Fruit fly (Drosophila melanogaster) whole organism, wandering third instar larva: Measurements from ENCODE around the gene Cow.
A peak's percentile ranks its signal among the peaks of the same experiment; 100 is the strongest.

Source experiments
- Abd-B ChIP-seq: fragments of >200 bp; optimal IDR thresholded peaks from 2 replicates; lab custom pipeline; 2017; ENCODE audit warnings: missing biosample characterization, missing genetic modification characterization
- CG32264 ChIP-seq: fragments of 200-800 bp; sonication (Bioruptor generic); optimal IDR thresholded peaks from 2 replicates; lab custom pipeline; 2016; ENCODE audit warnings: missing biosample characterization, missing genetic modification characterization
- CG9705 ChIP-seq: fragments of 200-800 bp; sonication (Bioruptor generic); optimal IDR thresholded peaks from 2 replicates; lab custom pipeline; 2018; ENCODE audit warnings: missing biosample characterization, mild to moderate bottlenecking, missing genetic modification characterization
- CrebA ChIP-seq: fragments of 200-800 bp; sonication (Bioruptor generic); optimal IDR thresholded peaks from 2 replicates; lab custom pipeline; 2016; ENCODE audit warnings: missing biosample characterization, mild to moderate bottlenecking, missing genetic modification characterization, borderline replicate concordance
- Dfd ChIP-seq: fragments of >200 bp; optimal IDR thresholded peaks from 2 replicates; lab custom pipeline; 2017; ENCODE audit warnings: missing biosample characterization, missing genetic modification characterization
- Dif ChIP-seq: fragments of 200-275, 200-300 bp; sonication (Bioruptor generic); optimal IDR thresholded peaks from 2 replicates; lab custom pipeline; 2018; ENCODE audit warnings: missing biosample characterization, missing genetic modification characterization; ENCODE audit not compliant: partially characterized antibody
- GATAd ChIP-seq: sonication (Bioruptor generic); optimal IDR thresholded peaks from 2 replicates; lab custom pipeline; 2016; ENCODE audit warnings: missing biosample characterization, missing genetic modification characterization
- HLH106 ChIP-seq: fragments of 200-800 bp; optimal IDR thresholded peaks from 3 replicates; lab custom pipeline; 2019; ENCODE audit warnings: missing biosample characterization, mild to moderate bottlenecking, missing genetic modification characterization, moderate library complexity
- Hnf4 ChIP-seq: fragments of 200-800 bp; sonication (Bioruptor generic); optimal IDR thresholded peaks from 2 replicates; lab custom pipeline; 2016; ENCODE audit warnings: missing biosample characterization, mild to moderate bottlenecking, missing genetic modification characterization
- Hr78 ChIP-seq: fragments of >200 bp; optimal IDR thresholded peaks from 2 replicates; lab custom pipeline; 2017; ENCODE audit warnings: missing biosample characterization, missing genetic modification characterization
- Hr83 ChIP-seq: fragments of 200-300 bp; sonication (Bioruptor generic); optimal IDR thresholded peaks from 2 replicates; lab custom pipeline; 2016; ENCODE audit warnings: missing biosample characterization, mild to moderate bottlenecking, missing genetic modification characterization, moderate library complexity; ENCODE audit not compliant: poor library complexity, severe bottlenecking
- Mio ChIP-seq: sonication (Bioruptor generic); optimal IDR thresholded peaks from 2 replicates; lab custom pipeline; 2016; ENCODE audit warnings: missing biosample characterization, missing genetic modification characterization
- Myc ChIP-seq: fragments of >200 bp; optimal IDR thresholded peaks from 2 replicates; lab custom pipeline; 2017
- N ChIP-seq: fragments of >200 bp; optimal IDR thresholded peaks from 2 replicates; lab custom pipeline; 2018; ENCODE audit warnings: missing biosample characterization, missing external identifiers, missing genetic modification characterization
- OdsH ChIP-seq: fragments of 200-800 bp; sonication (Bioruptor generic); optimal IDR thresholded peaks from 2 replicates; lab custom pipeline; 2016; ENCODE audit warnings: missing biosample characterization, mild to moderate bottlenecking, missing genetic modification characterization
- Rel ChIP-seq, 2 experiments: fragments of 200-800 bp; sonication (Bioruptor generic) in 1 of 2; optimal IDR thresholded peaks; 2 replicates in 1 of 2; 3 replicates in 1 of 2; lab custom pipeline; 2016 to 2019; ENCODE audit warnings: mild to moderate bottlenecking in 2 of 2, missing biosample characterization in 2 of 2, missing genetic modification characterization in 2 of 2, moderate library complexity in 1 of 2
- Sp1 ChIP-seq: fragments of 200-800 bp; sonication (Bioruptor generic); optimal IDR thresholded peaks from 3 replicates; lab custom pipeline; 2019; ENCODE audit warnings: missing biosample characterization, mild to moderate bottlenecking, missing genetic modification characterization, moderate library complexity
- br ChIP-seq: fragments of 200-800 bp; sonication (Bioruptor generic); optimal IDR thresholded peaks from 2 replicates; lab custom pipeline; 2016; ENCODE audit warnings: missing biosample characterization, missing genetic modification characterization
- dmrt93B ChIP-seq: fragments of 200-800 bp; sonication (Bioruptor generic); optimal IDR thresholded peaks from 2 replicates; lab custom pipeline; 2018; ENCODE audit warnings: missing biosample characterization, mild to moderate bottlenecking, missing genetic modification characterization
- dsf ChIP-seq: sonication (Bioruptor generic); optimal IDR thresholded peaks from 2 replicates; lab custom pipeline; 2016; ENCODE audit warnings: missing biosample characterization, missing genetic modification characterization, borderline replicate concordance
- ey ChIP-seq: fragments of 200-800 bp; sonication (Bioruptor generic); optimal IDR thresholded peaks from 2 replicates; lab custom pipeline; 2016; ENCODE audit warnings: missing biosample characterization, missing genetic modification characterization
- foxo ChIP-seq, 2 experiments: fragments of 200-800 bp; sonication (Bioruptor generic); optimal IDR thresholded peaks; 2 replicates in 1 of 2; 3 replicates in 1 of 2; lab custom pipeline; 2016 to 2017; ENCODE audit warnings: missing biosample characterization in 2 of 2, missing genetic modification characterization in 2 of 2
- fru ChIP-seq: fragments of 200-800 bp; sonication (Bioruptor generic); optimal IDR thresholded peaks from 3 replicates; lab custom pipeline; 2016; ENCODE audit warnings: missing biosample characterization, mild to moderate bottlenecking, missing genetic modification characterization
- h ChIP-seq: fragments of 200-800 bp; sonication (Bioruptor generic); optimal IDR thresholded peaks from 3 replicates; lab custom pipeline; 2016; ENCODE audit warnings: missing biosample characterization, mild to moderate bottlenecking, missing genetic modification characterization
- jim ChIP-seq: fragments of 175-275, 200-325 bp; sonication (Bioruptor generic); optimal IDR thresholded peaks from 2 replicates; lab custom pipeline; 2016; ENCODE audit warnings: missing biosample characterization, mild to moderate bottlenecking, missing genetic modification characterization
- pan ChIP-seq: fragments of >200 bp; optimal IDR thresholded peaks from 2 replicates; lab custom pipeline; 2017
- rgr ChIP-seq: fragments of 200-800 bp; sonication (Bioruptor generic); optimal IDR thresholded peaks from 3 replicates; lab custom pipeline; 2016; ENCODE audit warnings: missing biosample characterization, mild to moderate bottlenecking, missing genetic modification characterization
- sage ChIP-seq: fragments of 200-800 bp; sonication (Bioruptor generic); optimal IDR thresholded peaks from 2 replicates; lab custom pipeline; 2016; ENCODE audit warnings: missing biosample characterization, mild to moderate bottlenecking, missing genetic modification characterization
- sv ChIP-seq: fragments of 200-800 bp; sonication (Bioruptor generic); optimal IDR thresholded peaks from 3 replicates; lab custom pipeline; 2016; ENCODE audit warnings: missing biosample characterization, missing genetic modification characterization
- tai ChIP-seq: sonication (Bioruptor generic); optimal IDR thresholded peaks from 2 replicates; lab custom pipeline; 2016; ENCODE audit warnings: missing biosample characterization, missing genetic modification characterization
- usp ChIP-seq: fragments of >200 bp; optimal IDR thresholded peaks from 2 replicates; lab custom pipeline; 2017; ENCODE audit warnings: missing biosample characterization, missing genetic modification characterization
- woc ChIP-seq: sonication (Bioruptor generic); optimal IDR thresholded peaks from 2 replicates; lab custom pipeline; 2016; ENCODE audit warnings: missing biosample characterization, mild to moderate bottlenecking, missing genetic modification characterization

Cow gene

dm6 chr3R:23057390-23057789 is 55.1 kb downstream of the Cow start:
- TF ChIP-seq OdsH (no peak), woc (GFP tag; lab: Kevin White, UChicago) (no peak), jim (no peak), Dif (GFP tag; lab: Kevin White, UChicago) (peak; percentile 17)

dm6 chr3R:23056753-23057152 is 55.8 kb downstream of the Cow start:
- TF ChIP-seq Rel (GFP tag; optimal IDR thresholded peaks at IDR 0.05; lab: Kevin White, UChicago): no peak
- TF ChIP-seq Rel (tag; optimal IDR thresholded peaks at IDR 0.05; lab: Kevin White, UChicago): peak; percentile 30
- TF ChIP-seq CrebA: no peak

- TF ChIP-seq jim: no peak
- no peak for TF ChIP-seq Dif (GFP tag; lab: Kevin White, UChicago)
- no peak for TF ChIP-seq Rel (GFP tag; optimal IDR thresholded peaks at IDR 0.05; lab: Kevin White, UChicago)
- TF ChIP-seq Rel (tag; optimal IDR thresholded peaks at IDR 0.05; lab: Kevin White, UChicago): no peak
- no peak for TF ChIP-seq usp (GFP tag; lab: Kevin White, UChicago)
- no peak for TF ChIP-seq CrebA
- no peak for TF ChIP-seq woc (GFP tag; lab: Kevin White, UChicago)
- no peak for TF ChIP-seq Mio
- no peak for TF ChIP-seq Myc (lab: Kevin White, UChicago)
- TF ChIP-seq dsf: no peak
- no peak for TF ChIP-seq CG9705 (GFP tag; lab: Kevin White, UChicago)
- TF ChIP-seq Abd-B (GFP tag; lab: Kevin White, UChicago): no peak
- no peak for TF ChIP-seq Sp1 (GFP tag; lab: Kevin White, UChicago)
- no peak for TF ChIP-seq dmrt93B
- no peak for TF ChIP-seq br
- TF ChIP-seq Hr78 (GFP tag; lab: Kevin White, UChicago): no peak
- TF ChIP-seq CG32264 (GFP tag; lab: Kevin White, UChicago): no peak
- TF ChIP-seq Hnf4 (GFP tag; lab: Kevin White, UChicago): no peak
- no peak for TF ChIP-seq tai (GFP tag; lab: Kevin White, UChicago)
- no peak for TF ChIP-seq ey (GFP tag; lab: Kevin White, UChicago)
Observed at dm6 chr3R:23056113-23056512, 56.4 kb downstream of the Cow start.

- peak; percentile 51 for TF ChIP-seq OdsH
- TF ChIP-seq Rel (GFP tag; optimal IDR thresholded peaks at IDR 0.05; lab: Kevin White, UChicago): no peak
- TF ChIP-seq Rel (tag; optimal IDR thresholded peaks at IDR 0.05; lab: Kevin White, UChicago): no peak
- TF ChIP-seq Hnf4 (GFP tag; lab: Kevin White, UChicago): no peak
- TF ChIP-seq HLH106 (tag; lab: Kevin White, UChicago): peak; percentile 60
- TF ChIP-seq CG9705 (GFP tag; lab: Kevin White, UChicago): peak; percentile 63
- no peak for TF ChIP-seq dsf
- peak; percentile 62 for TF ChIP-seq Hr83
- TF ChIP-seq foxo (GFP tag; optimal IDR thresholded peaks at IDR 0.05; lab: Kevin White, UChicago): peak in 1 of 2 experiments; percentile 39
- TF ChIP-seq h: peak; percentile 55
- peak; percentile 64 for TF ChIP-seq sv (GFP tag; lab: Kevin White, UChicago)
- no peak for TF ChIP-seq pan (lab: Kevin White, UChicago)
- peak; percentile 69 for TF ChIP-seq dmrt93B
- TF ChIP-seq CG32264 (GFP tag; lab: Kevin White, UChicago): peak; percentile 41
- no peak for TF ChIP-seq jim
- TF ChIP-seq CrebA: no peak
- no peak for TF ChIP-seq sage (GFP tag; lab: Kevin White, UChicago)
- peak; percentile 20 for TF ChIP-seq fru
- TF ChIP-seq Sp1 (GFP tag; lab: Kevin White, UChicago): peak; percentile 53
- TF ChIP-seq usp (GFP tag; lab: Kevin White, UChicago): no peak
- peak; percentile 68 for TF ChIP-seq rgr
- no peak for TF ChIP-seq Abd-B (GFP tag; lab: Kevin White, UChicago)
- TF ChIP-seq ey (GFP tag; lab: Kevin White, UChicago): no peak
- no peak for TF ChIP-seq GATAd (GFP tag; lab: Kevin White, UChicago)
- TF ChIP-seq br: peak; percentile 47
Observed at dm6 chr3R:23053936-23054335, 58.6 kb downstream of the Cow start, which contains the start of gene p53. Gene p53, minus strand, starts transcription at chr3R:23054082.

dm6 chr3R:23053135-23053730 is 59.3 kb downstream of the Cow start:
- TF ChIP-seq foxo (GFP tag; optimal IDR thresholded peaks at IDR 0.05; lab: Kevin White, UChicago) (no peak), HLH106 (tag; lab: Kevin White, UChicago) (no peak), Hr83 (no peak), usp (GFP tag; lab: Kevin White, UChicago) (no peak), Mio (no peak), Sp1 (GFP tag; lab: Kevin White, UChicago) (no peak), N (no peak), Abd-B (GFP tag; lab: Kevin White, UChicago) (no peak), CG32264 (GFP tag; lab: Kevin White, UChicago) (no peak), dsf (no peak), Dfd (GFP tag; lab: Kevin White, UChicago) (no peak), h (no peak), Dif (GFP tag; lab: Kevin White, UChicago) (no peak), GATAd (GFP tag; lab: Kevin White, UChicago) (no peak)
